Fruit fly (Drosophila melanogaster): ENCODE results near the gene CG5026.

CG5026 gene

dm6 chr3L:8953199-8953956, 14.9 kb upstream of the CG5026 start (continued):
- TF ChIP-seq ci (GFP tag; IDR thresholded peaks at IDR 0.05) = peak; percentile 82
- peak; percentile 72 for TF ChIP-seq CG17385 (GFP tag; optimal IDR thresholded peaks at IDR 0.05)
- peak; percentile 37 for TF ChIP-seq Mes4 (GFP tag; optimal IDR thresholded peaks at IDR 0.05)
- peak; percentile 73 for TF ChIP-seq Nf-YC (tag; optimal IDR thresholded peaks at IDR 0.05)
- no peak for TF ChIP-seq CG8944 (GFP tag; optimal IDR thresholded peaks at IDR 0.05)
- peak; percentile 95 for TF ChIP-seq onecut (GFP tag; IDR thresholded peaks at IDR 0.05)
- TF ChIP-seq lov (optimal IDR thresholded peaks at IDR 0.05) = no peak
- TF ChIP-seq lov (GFP tag; IDR thresholded peaks at IDR 0.05) = no peak
- peak; percentile 67; the same call in 1 of the 2 replicates for TF ChIP-seq Drgx (GFP tag; IDR thresholded peaks at IDR 0.05)
- peak; percentile 13 for TF ChIP-seq ind (GFP tag; optimal IDR thresholded peaks at IDR 0.05)
- peak; percentile 22 for TF ChIP-seq cato (GFP tag; optimal IDR thresholded peaks at IDR 0.05; ENCODE audit: borderline replicate concordance)
- 0 out of 3 replicates have a peak, but pooled peaks have one; percentile 47 for TF ChIP-seq CG11093 (GFP tag; IDR thresholded peaks at IDR 0.05)
- peak; percentile 34 for TF ChIP-seq BEAF-32 (GFP tag; optimal IDR thresholded peaks at IDR 0.05)
- TF ChIP-seq Oli (tag; optimal IDR thresholded peaks at IDR 0.05) = peak; percentile 74
- TF ChIP-seq twi (tag; optimal IDR thresholded peaks at IDR 0.05) = no peak
- TF ChIP-seq CG10979 (tag; optimal IDR thresholded peaks at IDR 0.05) = peak; percentile 68
- TF ChIP-seq gsb-n (tag; optimal IDR thresholded peaks at IDR 0.05) = peak; percentile 53
- peak; percentile 70 for TF ChIP-seq ATbp (GFP tag; optimal IDR thresholded peaks at IDR 0.05)
- no peak for TF ChIP-seq corto (GFP tag; optimal IDR thresholded peaks at IDR 0.05)
- TF ChIP-seq chn (GFP tag; optimal IDR thresholded peaks at IDR 0.05) = peak; percentile 2
- peak; percentile 23; the same call in 2 of the 3 replicates for TF ChIP-seq croc (GFP tag; conservative IDR thresholded peaks at IDR 0.05)
- peak; percentile 67 for TF ChIP-seq CG12659 (GFP tag; optimal IDR thresholded peaks at IDR 0.05)
- TF ChIP-seq CG7928 (GFP tag; optimal IDR thresholded peaks at IDR 0.05) = peak; percentile 2
- TF ChIP-seq BtbVII (GFP tag; optimal IDR thresholded peaks at IDR 0.05) = peak; percentile 68
- TF ChIP-seq chif (GFP tag; optimal IDR thresholded peaks at IDR 0.05) = peak in 1 of 2 experiments; percentile 34
- TF ChIP-seq pum (GFP tag; optimal IDR thresholded peaks at IDR 0.05) = peak; percentile 57
- TF ChIP-seq fd96Cb (tag; optimal IDR thresholded peaks at IDR 0.05) = peak; percentile 55
- TF ChIP-seq Ets97D (GFP tag; optimal IDR thresholded peaks at IDR 0.05) = no peak
- peak; percentile 64 for TF ChIP-seq sug (tag; optimal IDR thresholded peaks at IDR 0.05)
- TF ChIP-seq al (GFP tag; IDR thresholded peaks at IDR 0.05) = 0 out of 2 replicates have a peak, but pooled peaks have one; percentile 38
- no peak for TF ChIP-seq Dad (GFP tag; optimal IDR thresholded peaks at IDR 0.05)
- TF ChIP-seq pfk (GFP tag; optimal IDR thresholded peaks at IDR 0.05) = peak; percentile 11
- TF ChIP-seq vfl (GFP tag; optimal IDR thresholded peaks at IDR 0.05) = no peak
- peak; percentile 72 for TF ChIP-seq lab (GFP tag; optimal IDR thresholded peaks at IDR 0.05)
- TF ChIP-seq Xrp1 (GFP tag; IDR thresholded peaks at IDR 0.05) = peak; percentile 50; the same call in 1 of the 2 replicates
- TF ChIP-seq pb (GFP tag; optimal IDR thresholded peaks at IDR 0.05) = no peak
- TF ChIP-seq CG4424 (GFP tag; optimal IDR thresholded peaks at IDR 0.05) = peak; percentile 36
- TF ChIP-seq hth (optimal IDR thresholded peaks at IDR 0.05) = no peak
- peak; percentile 70 for TF ChIP-seq Fer3 (tag; optimal IDR thresholded peaks at IDR 0.05)
- peak in 1 of 2 experiments; percentile 19 for TF ChIP-seq insv (GFP tag; optimal IDR thresholded peaks at IDR 0.05)
- peak in 1 of 2 experiments; percentile 82 for TF ChIP-seq Hr51 (GFP tag; optimal IDR thresholded peaks at IDR 0.05)
- TF ChIP-seq CG11456 (GFP tag; IDR thresholded peaks at IDR 0.05) = no peak
- peak; percentile 68 for TF ChIP-seq CG12299 (tag; optimal IDR thresholded peaks at IDR 0.05)
- no peak for TF ChIP-seq stc (GFP tag; IDR thresholded peaks at IDR 0.05)
- TF ChIP-seq slou (GFP tag; optimal IDR thresholded peaks at IDR 0.05) = no peak
- TF ChIP-seq HmgZ (tag; optimal IDR thresholded peaks at IDR 0.05) = peak; percentile 44
- TF ChIP-seq CG17568 (GFP tag; optimal IDR thresholded peaks at IDR 0.05) = peak; percentile 5
- TF ChIP-seq Myb (GFP tag; optimal IDR thresholded peaks at IDR 0.05) = no peak
- TF ChIP-seq CTCF (GFP tag; optimal IDR thresholded peaks at IDR 0.05) = peak; percentile 28
- peak; percentile 21 for TF ChIP-seq pzg (GFP tag; optimal IDR thresholded peaks at IDR 0.05)
